Fruit fly (Drosophila melanogaster) whole organism, prepupa: ENCODE data around the gene Hcs.

Experiments used
- Blimp-1 ChIP-seq: fragments of 200-800 bp; sonication (Bioruptor generic); optimal IDR thresholded peaks from 3 replicates; lab custom pipeline; 2017; ENCODE audit warnings: missing biosample characterization, missing genetic modification characterization, mild to moderate bottlenecking, moderate library complexity, missing genetic modification reagents
- CG10631 ChIP-seq: fragments of 200-800 bp; sonication (Bioruptor generic); optimal IDR thresholded peaks from 2 replicates; lab custom pipeline; 2016; ENCODE audit warnings: missing biosample characterization, missing genetic modification characterization
- CG10669 ChIP-seq: fragments of 200-800 bp; sonication (Bioruptor generic); optimal IDR thresholded peaks from 3 replicates; lab custom pipeline; 2018; ENCODE audit warnings: missing biosample characterization, mild to moderate bottlenecking, missing genetic modification characterization, moderate library complexity
- CG11294 ChIP-seq: fragments of 200-800 bp; sonication (Bioruptor generic); IDR thresholded peaks from 2 replicates; pipeline ENCODE4 v1.3.6; 2022; ENCODE audit warnings: missing biosample characterization, missing genetic modification characterization
- CG11762 ChIP-seq: fragments of 200-800 bp; sonication (Bioruptor generic); optimal IDR thresholded peaks from 3 replicates; lab custom pipeline; 2016; ENCODE audit warnings: missing biosample characterization, missing genetic modification characterization; ENCODE audit not compliant: insufficient read depth
- CG11902 ChIP-seq: fragments of 200-800 bp; sonication (Bioruptor generic); optimal IDR thresholded peaks from 3 replicates; lab custom pipeline; 2016; ENCODE audit warnings: missing biosample characterization, missing genetic modification characterization
- CG15336 ChIP-seq: fragments of 200-800 bp; sonication (Bioruptor generic); IDR thresholded peaks from 2 replicates; pipeline ENCODE4 v1.3.6; 2022; ENCODE audit warnings: missing biosample characterization, missing genetic modification characterization
- CG1621 ChIP-seq: fragments of 200-800 bp; sonication (Bioruptor generic); optimal IDR thresholded peaks from 3 replicates; lab custom pipeline; 2018; ENCODE audit warnings: missing biosample characterization, mild to moderate bottlenecking, missing genetic modification characterization
- CG16779 ChIP-seq: fragments of 200-800 bp; sonication (Bioruptor generic); optimal IDR thresholded peaks from 3 replicates; lab custom pipeline; 2017; ENCODE audit warnings: missing biosample characterization, mild to moderate bottlenecking, missing genetic modification characterization
- CG31627 ChIP-seq: fragments of 200-800 bp; sonication (Bioruptor generic); optimal IDR thresholded peaks from 3 replicates; lab custom pipeline; 2016; ENCODE audit warnings: missing biosample characterization, missing genetic modification characterization
- CG32006 ChIP-seq: fragments of 200-800 bp; sonication (Bioruptor generic); optimal IDR thresholded peaks from 3 replicates; lab custom pipeline; 2017; ENCODE audit warnings: missing biosample characterization, mild to moderate bottlenecking, missing genetic modification characterization
- CG34406 ChIP-seq: fragments of 200-800 bp; sonication (Bioruptor generic); optimal IDR thresholded peaks from 3 replicates; lab custom pipeline; 2016; ENCODE audit warnings: missing biosample characterization, missing genetic modification characterization
- CG4318 ChIP-seq: fragments of 200-800 bp; sonication (Bioruptor generic); optimal IDR thresholded peaks from 3 replicates; lab custom pipeline; 2017; ENCODE audit warnings: missing biosample characterization, mild to moderate bottlenecking, missing genetic modification characterization
- CG6163 ChIP-seq: fragments of 200-800 bp; sonication (Bioruptor generic); IDR thresholded peaks from 3 replicates; pipeline ENCODE4 v1.3.6; 2022; ENCODE audit warnings: missing biosample characterization, missing genetic modification characterization
- CG6808 ChIP-seq: fragments of 200-800 bp; sonication (Bioruptor generic); optimal IDR thresholded peaks from 3 replicates; lab custom pipeline; 2017; ENCODE audit warnings: missing biosample characterization, missing genetic modification characterization, mild to moderate bottlenecking, moderate library complexity, missing genetic modification reagents
- CG6854 ChIP-seq: fragments of 200-800 bp; sonication (Bioruptor generic); optimal IDR thresholded peaks from 2 replicates; lab custom pipeline; 2017; ENCODE audit warnings: missing biosample characterization, mild to moderate bottlenecking, missing genetic modification characterization
- CG7368 ChIP-seq: fragments of 200-800 bp; sonication (Bioruptor generic); optimal IDR thresholded peaks from 3 replicates; lab custom pipeline; 2016; ENCODE audit warnings: missing biosample characterization, missing genetic modification characterization
- CG9139 ChIP-seq: fragments of 200-800 bp; sonication (Bioruptor generic); optimal IDR thresholded peaks from 3 replicates; lab custom pipeline; 2017; ENCODE audit warnings: missing biosample characterization, mild to moderate bottlenecking, missing genetic modification characterization
- Eip75B ChIP-seq: fragments of 200-800 bp; sonication (Bioruptor generic); optimal IDR thresholded peaks from 3 replicates; lab custom pipeline; 2016; ENCODE audit warnings: missing biosample characterization, missing genetic modification characterization
- Eip78C ChIP-seq: fragments of 200-800 bp; sonication (Bioruptor generic); peaks from one replicate; lab custom pipeline; 2016; ENCODE audit warnings: missing biosample characterization, missing genetic modification characterization
- Eip93F ChIP-seq: fragments of 200-800 bp; sonication (Bioruptor generic); optimal IDR thresholded peaks from 2 replicates; lab custom pipeline; 2016; ENCODE audit warnings: missing biosample characterization, mild to moderate bottlenecking, missing genetic modification characterization
- Ets21C ChIP-seq: fragments of 200-800 bp; sonication (Bioruptor generic); optimal IDR thresholded peaks from 3 replicates; lab custom pipeline; 2016; ENCODE audit warnings: missing biosample characterization, missing genetic modification characterization
- Ets96B ChIP-seq: fragments of 200-800 bp; optimal IDR thresholded peaks from 2 replicates; lab custom pipeline; 2019; ENCODE audit warnings: missing biosample characterization, mild to moderate bottlenecking, missing genetic modification characterization, moderate library complexity
- Gug ChIP-seq: fragments of 200-800 bp; sonication (Bioruptor generic); IDR thresholded peaks from 2 replicates; pipeline ENCODE4 v1.3.6; 2022; ENCODE audit warnings: missing biosample characterization, missing genetic modification characterization
- Hr38 ChIP-seq: sonication (Bioruptor generic); optimal IDR thresholded peaks from 2 replicates; lab custom pipeline; 2016; ENCODE audit warnings: missing biosample characterization, missing genetic modification characterization
- Hr39 ChIP-seq: fragments of 200-800 bp; sonication (Bioruptor generic); optimal IDR thresholded peaks from 2 replicates; lab custom pipeline; 2016; ENCODE audit warnings: missing biosample characterization, missing genetic modification characterization
- Hr4 ChIP-seq: fragments of 200-800 bp; sonication (Bioruptor generic); optimal IDR thresholded peaks from 3 replicates; lab custom pipeline; 2016; ENCODE audit warnings: missing biosample characterization, missing genetic modification characterization
- Lpt ChIP-seq: fragments of 200-800 bp; sonication (Bioruptor generic); optimal IDR thresholded peaks from 3 replicates; lab custom pipeline; 2016; ENCODE audit warnings: missing biosample characterization, missing genetic modification characterization
- OdsH ChIP-seq: fragments of 200-800 bp; sonication (Bioruptor generic); optimal IDR thresholded peaks from 3 replicates; lab custom pipeline; 2016; ENCODE audit warnings: missing biosample characterization, missing genetic modification characterization
- Sox14 ChIP-seq: fragments of 200-800 bp; sonication (Bioruptor generic); optimal IDR thresholded peaks from 3 replicates; lab custom pipeline; 2016; ENCODE audit warnings: missing biosample characterization, missing genetic modification characterization
- Sox15 ChIP-seq: fragments of 200-800 bp; sonication (Bioruptor generic); optimal IDR thresholded peaks from 3 replicates; lab custom pipeline; 2016; ENCODE audit warnings: missing biosample characterization, missing genetic modification characterization
- achi ChIP-seq: fragments of 200-800 bp; sonication (Bioruptor generic); optimal IDR thresholded peaks from 3 replicates; lab custom pipeline; 2016; ENCODE audit warnings: missing biosample characterization, missing genetic modification characterization
- acj6 ChIP-seq: fragments of 200-800 bp; sonication (Bioruptor generic); optimal IDR thresholded peaks from 3 replicates; lab custom pipeline; 2016; ENCODE audit warnings: missing biosample characterization, missing genetic modification characterization
- cyc ChIP-seq: fragments of 200-800 bp; sonication (Bioruptor generic); optimal IDR thresholded peaks from 3 replicates; lab custom pipeline; 2016; ENCODE audit warnings: missing biosample characterization, missing genetic modification characterization
- dac ChIP-seq: fragments of 200-800 bp; sonication (Bioruptor generic); optimal IDR thresholded peaks from 2 replicates; lab custom pipeline; 2017; ENCODE audit warnings: missing biosample characterization, mild to moderate bottlenecking, missing genetic modification characterization
- eg ChIP-seq: fragments of 200-800 bp; sonication (Bioruptor generic); IDR thresholded peaks from 3 replicates; pipeline ENCODE4 v1.3.6; 2022; ENCODE audit warnings: missing biosample characterization, missing genetic modification characterization
- fd85E ChIP-seq: fragments of 200-800 bp; sonication (Bioruptor generic); optimal IDR thresholded peaks from 3 replicates; lab custom pipeline; 2016; ENCODE audit warnings: missing biosample characterization, missing genetic modification characterization
- fkh ChIP-seq: fragments of 200-800 bp; sonication (Bioruptor generic); optimal IDR thresholded peaks from 3 replicates; lab custom pipeline; 2017; ENCODE audit warnings: missing biosample characterization, mild to moderate bottlenecking, missing genetic modification characterization, moderate library complexity
- lz ChIP-seq: fragments of 200-800 bp; sonication (Bioruptor generic); optimal IDR thresholded peaks from 3 replicates; lab custom pipeline; 2016; ENCODE audit warnings: missing biosample characterization, missing genetic modification characterization
- net ChIP-seq: fragments of 200-800 bp; sonication (Bioruptor generic); optimal IDR thresholded peaks from 3 replicates; lab custom pipeline; 2016; ENCODE audit warnings: missing biosample characterization, missing genetic modification characterization
- salr ChIP-seq, 2 experiments: fragments of 200-800 bp; sonication (Bioruptor generic); optimal IDR thresholded peaks; 3 replicates each; lab custom pipeline; 2016 to 2018; ENCODE audit warnings: missing biosample characterization in 2 of 2, missing genetic modification characterization in 2 of 2, mild to moderate bottlenecking in 1 of 2
- ss ChIP-seq, 2 experiments: fragments of 200-800 bp; sonication (Bioruptor generic); optimal IDR thresholded peaks; 2 replicates in 1 of 2; 3 replicates in 1 of 2; lab custom pipeline; 2017 to 2018; ENCODE audit warnings: mild to moderate bottlenecking in 2 of 2, missing biosample characterization in 2 of 2, missing genetic modification characterization in 2 of 2, moderate library complexity in 1 of 2
- svp ChIP-seq: fragments of 200-800 bp; sonication (Bioruptor generic); peaks from one replicate; lab custom pipeline; 2016; ENCODE audit warnings: missing biosample characterization, missing genetic modification characterization
- vri ChIP-seq: fragments of 200-800 bp; sonication (Bioruptor generic); optimal IDR thresholded peaks from 3 replicates; lab custom pipeline; 2016; ENCODE audit warnings: missing biosample characterization, mild to moderate bottlenecking, missing genetic modification characterization

The Hcs gene

DNA sequence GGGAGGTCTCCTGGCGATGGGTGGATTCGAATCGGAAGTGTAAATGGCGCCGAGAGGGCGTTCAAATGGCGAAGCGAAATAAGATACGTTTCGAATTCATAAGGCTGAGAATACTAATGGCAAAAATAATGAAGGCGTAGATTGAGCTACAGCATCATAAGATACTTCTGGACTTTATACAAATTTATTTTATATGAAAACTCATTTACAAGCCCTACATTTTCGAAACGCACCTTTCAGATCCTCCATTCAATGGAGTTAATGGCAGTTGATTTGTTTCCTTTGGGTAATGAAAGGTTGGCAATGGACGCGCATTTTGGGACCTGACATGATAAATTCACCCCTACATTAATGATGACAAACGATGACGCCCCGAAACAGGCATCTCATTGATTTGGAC, 40.1 kb downstream of the Hcs start (continued):
- TF ChIP-seq cyc (GFP tag; lab: Kevin White, UChicago) = no peak
- TF ChIP-seq Hr4 (GFP tag; lab: Kevin White, UChicago) = no peak
- no peak for TF ChIP-seq CG15336 (GFP tag; lab: Robert Waterston, UW)
- TF ChIP-seq CG1621 (tag; lab: Kevin White, UChicago) = no peak
- no peak for TF ChIP-seq CG11762 (GFP tag; lab: Kevin White, UChicago)
- no peak for TF ChIP-seq CG10669 (GFP tag; lab: Kevin White, UChicago)
- no peak for TF ChIP-seq Ets96B
- no peak for TF ChIP-seq Lpt (GFP tag; lab: Kevin White, UChicago)
- no peak for TF ChIP-seq Sox14 (GFP tag; lab: Kevin White, UChicago)
- no peak for TF ChIP-seq fd85E (GFP tag; lab: Kevin White, UChicago)
- TF ChIP-seq Gug (GFP tag; lab: Robert Waterston, UW) = no peak
- no peak for TF ChIP-seq net
- TF ChIP-seq eg = no peak
- no peak for TF ChIP-seq ss (GFP tag; optimal IDR thresholded peaks at IDR 0.05; lab: Kevin White, UChicago)
- no peak for TF ChIP-seq salr (GFP tag; optimal IDR thresholded peaks at IDR 0.05; lab: Kevin White, UChicago)
- no peak for TF ChIP-seq fkh
- TF ChIP-seq CG34406 = no peak
- no peak for TF ChIP-seq CG6163
- TF ChIP-seq Hr38 (GFP tag; lab: Kevin White, UChicago) = no peak
- no peak for TF ChIP-seq vri (GFP tag; lab: Kevin White, UChicago)
- TF ChIP-seq CG31627 (GFP tag; lab: Kevin White, UChicago) = peak; percentile 12
- no peak for TF ChIP-seq CG6808 (GFP tag; lab: Kevin White, UChicago)
- no peak for TF ChIP-seq dac (GFP tag; lab: Kevin White, UChicago)
- TF ChIP-seq, all 60 proteins: peak for 9

DNA sequence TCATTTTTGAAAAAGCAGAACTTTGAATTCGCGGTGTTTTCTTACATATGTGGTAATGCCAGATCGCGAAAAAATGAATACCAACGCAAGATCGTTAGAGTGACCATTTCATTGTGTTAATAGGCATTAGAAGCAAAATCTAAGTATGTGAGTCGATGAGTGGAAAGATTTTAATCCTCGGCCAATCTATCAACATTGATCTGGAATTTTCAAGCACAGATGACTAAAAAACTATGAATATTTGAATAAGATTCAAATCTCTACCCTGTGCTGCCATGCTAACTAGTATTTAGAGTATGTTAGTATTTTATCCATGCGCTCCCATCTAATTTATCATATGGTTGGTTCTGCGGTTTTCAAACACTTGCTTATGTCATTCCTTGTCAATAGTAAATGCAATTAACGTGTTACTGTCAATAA, 41.9 kb downstream of the Hcs start:
- TF ChIP-seq Eip78C (GFP tag; lab: Kevin White, UChicago) (peak; percentile 48), cyc (GFP tag; lab: Kevin White, UChicago) (no peak), fkh (peak; percentile 7)

DNA sequence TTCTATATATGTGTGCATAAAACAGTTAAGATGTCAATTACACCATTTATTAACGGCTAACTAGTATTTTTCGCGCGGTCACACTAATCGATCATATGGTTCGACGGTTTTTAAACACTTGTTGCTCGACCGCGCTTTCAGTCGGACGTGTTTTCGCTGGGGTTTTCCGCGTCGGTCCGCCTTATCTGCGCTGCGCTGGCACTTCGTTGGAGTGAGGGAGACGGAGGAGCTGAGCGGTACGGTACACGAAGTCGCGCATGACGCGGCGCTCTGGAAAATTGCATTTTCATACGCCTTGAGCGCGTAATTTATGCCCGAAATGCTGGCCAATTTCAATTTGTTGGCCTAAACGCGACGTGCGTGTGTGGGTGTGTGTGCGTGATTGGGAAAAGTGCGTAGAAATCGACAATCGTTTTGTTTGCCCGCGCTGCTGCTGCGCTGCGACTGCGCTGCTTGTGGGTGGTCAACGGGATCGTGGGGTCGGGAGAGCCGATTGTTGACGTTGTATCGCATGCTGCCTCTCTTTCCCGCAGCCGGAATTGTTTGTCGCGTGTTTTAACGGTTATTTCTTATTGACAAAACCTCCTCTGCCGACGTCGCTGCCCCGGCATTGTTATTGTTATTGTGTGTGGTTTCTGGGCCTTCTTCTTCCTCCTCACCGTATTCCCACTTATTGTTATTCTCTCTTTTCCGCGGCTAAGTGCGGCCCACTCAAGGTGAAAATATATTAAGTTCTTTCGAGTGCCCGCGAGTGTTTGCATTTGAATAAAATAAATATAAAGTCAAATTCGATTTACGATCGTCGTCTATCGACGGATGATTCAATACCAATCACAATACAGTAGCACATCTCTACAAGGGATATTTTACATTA, 42.5 kb downstream of the Hcs start, which contains the start of gene Itpr:
Itpr (plus strand) TSS at position 116 of the 874 bp plus-strand sequence.
- TF ChIP-seq CG4318 (GFP tag; lab: Kevin White, UChicago) (no peak), Hr38 (GFP tag; lab: Kevin White, UChicago) (no peak), svp (GFP tag; lab: Kevin White, UChicago) (peak; percentile 93), CG16779 (tag; lab: Kevin White, UChicago) (peak; percentile 20), CG10669 (GFP tag; lab: Kevin White, UChicago) (no peak), Hr4 (GFP tag; lab: Kevin White, UChicago) (no peak), salr (GFP tag; optimal IDR thresholded peaks at IDR 0.05; lab: Kevin White, UChicago) (no peak), Blimp-1 (GFP tag; lab: Kevin White, UChicago) (no peak), Sox14 (GFP tag; lab: Kevin White, UChicago) (peak; percentile 14), Eip93F (no peak), CG11762 (GFP tag; lab: Kevin White, UChicago) (no peak), Hr39 (GFP tag; lab: Kevin White, UChicago) (no peak), CG6854 (GFP tag; lab: Kevin White, UChicago) (peak; percentile 45), CG7368 (GFP tag; lab: Kevin White, UChicago) (no peak), acj6 (GFP tag; lab: Kevin White, UChicago) (no peak), fd85E (GFP tag; lab: Kevin White, UChicago) (no peak), CG10631 (GFP tag; lab: Kevin White, UChicago) (no peak), Eip78C (GFP tag; lab: Kevin White, UChicago) (peak; percentile 58), CG32006 (GFP tag; lab: Kevin White, UChicago) (no peak), CG11902 (GFP tag; lab: Kevin White, UChicago) (no peak), CG11294 (GFP tag; lab: Robert Waterston, UW) (no peak), achi (GFP tag; lab: Kevin White, UChicago) (no peak), Ets21C (GFP tag; lab: Kevin White, UChicago) (no peak), Eip75B (no peak), CG9139 (peak; percentile 42), CG6808 (GFP tag; lab: Kevin White, UChicago) (no peak), lz (GFP tag; lab: Kevin White, UChicago) (no peak), CG15336 (GFP tag; lab: Robert Waterston, UW) (no peak), OdsH (GFP tag; lab: Kevin White, UChicago) (no peak), CG31627 (GFP tag; lab: Kevin White, UChicago) (no peak), vri (GFP tag; lab: Kevin White, UChicago) (peak; percentile 10), Ets96B (no peak), CG1621 (tag; lab: Kevin White, UChicago) (peak; percentile 24), Sox15 (GFP tag; lab: Kevin White, UChicago) (no peak), fkh (peak; percentile 97)
